Worm (Caenorhabditis elegans) whole organism, L4 larva: ENCODE results near the gene ztf-1.

Experiments used
- ZK546.5 ChIP-seq, 2 experiments: sonication (generic microtip); optimal IDR thresholded peaks; 2 replicates each; lab custom pipeline; 2017; ENCODE audit warnings: missing biosample characterization in 2 of 2, missing genetic modification characterization in 2 of 2
- aly-2 ChIP-seq: sonication (generic microtip); optimal IDR thresholded peaks from 2 replicates; lab custom pipeline; 2018; ENCODE audit warnings: missing biosample characterization, missing genetic modification characterization
- dmd-8 ChIP-seq: fragments of 200-800 bp; sonication (Bioruptor generic); IDR thresholded peaks from 2 replicates; pipeline ENCODE4 v1.3.6; 2022; ENCODE audit warnings: missing genetic modification characterization, missing compliant biosample characterization
- dmd-9 ChIP-seq: fragments of 200-800 bp; sonication (Bioruptor generic); IDR thresholded peaks from 2 replicates; pipeline ENCODE4 v1.3.6; 2022; ENCODE audit warnings: missing genetic modification reagents, missing genetic modification characterization, missing compliant biosample characterization
- mdl-1 ChIP-seq, 2 experiments: fragments of 150-350 bp in 1 of 2; sonication (generic microtip) in 1 of 2; optimal IDR thresholded peaks; 2 replicates each; lab custom pipeline; 2014 to 2017; ENCODE audit warnings: missing biosample characterization in 2 of 2, missing genetic modification characterization in 2 of 2
- mep-1 ChIP-seq: fragments of 150-350 bp; sonication (generic microtip); optimal IDR thresholded peaks from 3 replicates; lab custom pipeline; 2014; ENCODE audit warnings: missing biosample characterization, missing genetic modification characterization
- nhr-76 ChIP-seq: fragments of 150-350 bp; optimal IDR thresholded peaks from 2 replicates; lab custom pipeline; 2014; ENCODE audit warnings: missing biosample characterization, missing genetic modification characterization
- snpc-1.2 ChIP-seq: fragments of 200-800 bp; sonication (Bioruptor generic); IDR thresholded peaks from 2 replicates; pipeline ENCODE4 v1.3.6; 2022; ENCODE audit warnings: missing genetic modification reagents, missing genetic modification characterization, missing compliant biosample characterization
- unc-130 ChIP-seq: sonication (generic microtip); optimal IDR thresholded peaks from 2 replicates; lab custom pipeline; 2016; ENCODE audit warnings: missing genetic modification reagents, missing genetic modification characterization, missing compliant biosample characterization
- unc-39 ChIP-seq: sonication (generic microtip); optimal IDR thresholded peaks from 2 replicates; lab custom pipeline; 2017; ENCODE audit warnings: missing biosample characterization, missing genetic modification characterization

ce11 chrIII:8788690-8789089, 3.5 kb downstream of the ztf-1 start:
- TF ChIP-seq mdl-1 (tag; optimal IDR thresholded peaks at IDR 0.05; lab: Kevin White, UChicago) (no peak), ZK546.5 (tag; optimal IDR thresholded peaks at IDR 0.05; lab: Kevin White, UChicago) (no peak), mep-1 (tag; lab: Kevin White, UChicago) (no peak), unc-39 (tag; lab: Kevin White, UChicago) (no peak), dmd-9 (GFP tag; lab: Robert Waterston, UW) (no peak), snpc-1.2 (no peak), nhr-76 (tag; lab: Kevin White, UChicago) (no peak), aly-2 (tag; lab: Kevin White, UChicago) (no peak), unc-130 (GFP tag; lab: Kevin White, UChicago) (no peak), dmd-8 (GFP tag; lab: Robert Waterston, UW) (no peak)
